Worm (Caenorhabditis elegans): ENCODE results near the gene R148.3.

Gene R148.3

DNA sequence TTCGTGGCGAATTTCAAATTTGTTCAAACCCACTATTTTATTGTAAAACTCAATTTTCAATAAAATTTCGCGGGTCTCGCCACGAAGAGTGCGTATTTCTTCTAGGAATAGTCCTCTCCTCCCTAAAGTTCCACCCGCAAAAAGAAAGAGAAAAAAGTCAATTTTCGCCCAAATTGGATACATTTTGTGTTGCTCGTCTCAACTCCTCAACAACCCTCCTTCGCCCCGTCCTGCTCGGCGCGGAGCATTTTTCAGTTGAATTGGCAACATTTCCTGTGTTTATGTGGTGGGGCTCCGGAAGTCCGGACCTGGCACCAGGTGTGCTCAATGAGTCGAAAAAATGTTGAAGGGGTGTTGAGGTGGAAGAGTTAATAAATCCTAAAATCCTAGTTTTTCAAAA, 37.0 kb upstream of the R148.3 start:
- TF ChIP-seq nhr-11 (tag; optimal IDR thresholded peaks at IDR 0.05): no peak
- TF ChIP-seq fos-1 (tag; optimal IDR thresholded peaks at IDR 0.05): no peak
- TF ChIP-seq nhr-6 (tag; optimal IDR thresholded peaks at IDR 0.05): no peak

DNA sequence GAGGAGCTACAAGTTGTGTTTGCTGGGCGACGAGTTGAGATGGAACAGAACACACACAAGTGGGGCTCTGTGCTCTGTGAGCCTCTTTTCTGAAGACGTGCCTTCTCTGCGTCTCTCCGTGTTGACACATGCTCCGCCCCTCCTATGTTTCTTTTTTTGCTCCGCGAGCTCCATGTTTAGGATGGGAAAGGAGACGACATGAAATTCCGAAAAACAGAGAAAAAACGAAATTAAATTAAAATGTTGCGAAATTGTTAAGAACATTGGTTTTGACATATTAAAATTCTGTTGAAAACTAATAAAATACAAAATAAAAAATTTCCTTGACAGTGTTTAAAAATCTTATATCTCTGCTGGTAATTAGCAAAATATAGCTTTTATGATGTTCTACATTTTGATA, 36.0 kb upstream of the R148.3 start, which contains the start of gene mec-12:
TSS of gene mec-12 (minus strand) at position 91 of the 400 bp plus-strand sequence.
- TF ChIP-seq fos-1 (tag; optimal IDR thresholded peaks at IDR 0.05) (no peak), unc-55 (GFP tag; optimal IDR thresholded peaks at IDR 0.05) (peak; percentile 15), C34F6.9 (tag; optimal IDR thresholded peaks at IDR 0.05) (peak; percentile 36), alr-1 (tag; optimal IDR thresholded peaks at IDR 0.05) (no peak), lin-39 (tag; optimal IDR thresholded peaks at IDR 0.05) (no peak), ztf-4 (tag; optimal IDR thresholded peaks at IDR 0.05) (no peak), nhr-25 (tag; optimal IDR thresholded peaks at IDR 0.05) (no peak), unc-62 (GFP tag; optimal IDR thresholded peaks at IDR 0.05) (no peak), nhr-10 (tag; optimal IDR thresholded peaks at IDR 0.05) (no peak), zag-1 (tag; optimal IDR thresholded peaks at IDR 0.05) (peak; percentile 68), gmeb-1 (tag; optimal IDR thresholded peaks at IDR 0.05) (no peak), sma-3 (GFP tag; optimal IDR thresholded peaks at IDR 0.05) (no peak), nhr-21 (tag; optimal IDR thresholded peaks at IDR 0.05) (no peak), ama-1 (optimal IDR thresholded peaks at IDR 0.05) (no peak), ztf-11 (tag; optimal IDR thresholded peaks at IDR 0.05) (no peak), sma-9 (GFP tag; optimal IDR thresholded peaks at IDR 0.05) (no peak), sma-9 (tag; optimal IDR thresholded peaks at IDR 0.05) (no peak), F13H6.1 (tag; optimal IDR thresholded peaks at IDR 0.05) (no peak), blmp-1 (tag; optimal IDR thresholded peaks at IDR 0.05; ENCODE audit: insufficient read depth) (no peak), nhr-12 (tag; optimal IDR thresholded peaks at IDR 0.05) (no peak), peb-1 (tag; optimal IDR thresholded peaks at IDR 0.05) (no peak), sem-4 (tag; optimal IDR thresholded peaks at IDR 0.05) (peak; percentile 40), lsy-2 (tag; optimal IDR thresholded peaks at IDR 0.05) (peak in 1 of 2 experiments; percentile 57), R02D3.7 (tag; optimal IDR thresholded peaks at IDR 0.05) (no peak), ceh-82 (tag; optimal IDR thresholded peaks at IDR 0.05) (no peak)

DNA sequence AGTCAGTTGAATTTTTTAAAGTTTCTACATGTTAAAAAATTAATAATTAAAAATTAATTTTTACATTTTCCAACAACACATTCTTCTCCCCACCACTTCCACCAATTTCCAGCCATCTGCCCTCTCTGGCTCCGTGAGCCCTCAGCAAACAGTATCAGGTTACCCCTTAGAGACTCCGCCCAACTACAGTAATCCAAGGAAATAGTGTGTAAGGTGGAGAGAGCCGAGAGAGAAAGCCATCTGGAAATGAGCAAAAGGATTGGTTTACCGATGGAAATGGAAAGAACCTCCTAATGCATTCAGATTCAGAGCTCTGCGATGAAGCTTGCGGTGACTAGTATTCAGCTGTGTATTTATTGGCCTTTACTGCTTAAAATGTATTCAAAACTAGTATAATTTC, 34.9 kb upstream of the R148.3 start:
- TF ChIP-seq nhr-25 (tag; optimal IDR thresholded peaks at IDR 0.05) (no peak), R02D3.7 (tag; optimal IDR thresholded peaks at IDR 0.05) (no peak), blmp-1 (tag; optimal IDR thresholded peaks at IDR 0.05; ENCODE audit: insufficient read depth) (no peak), unc-62 (GFP tag; optimal IDR thresholded peaks at IDR 0.05) (no peak), sma-9 (GFP tag; optimal IDR thresholded peaks at IDR 0.05) (no peak), sma-9 (tag; optimal IDR thresholded peaks at IDR 0.05) (no peak), ztf-4 (tag; optimal IDR thresholded peaks at IDR 0.05) (no peak)

DNA sequence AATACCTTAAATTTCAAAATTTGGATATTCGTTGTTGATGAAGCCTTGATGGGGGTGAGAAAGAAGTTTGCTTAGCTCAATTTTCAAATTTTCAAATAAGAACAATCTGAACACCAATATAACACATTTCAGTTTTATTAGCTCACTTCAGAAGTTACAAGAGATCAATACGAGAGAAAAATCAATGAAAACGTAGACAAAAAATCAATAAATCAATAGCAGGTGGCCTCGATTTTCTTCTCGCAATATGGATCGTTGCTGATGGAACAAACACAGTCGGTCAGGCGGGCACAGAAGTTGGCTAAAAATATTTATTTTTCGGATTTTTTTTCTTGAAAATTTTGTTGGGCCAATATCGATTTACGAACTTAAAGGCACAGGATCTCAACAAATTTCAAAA, 33.1 kb upstream of the R148.3 start:
- no peak for TF ChIP-seq sma-3 (GFP tag; optimal IDR thresholded peaks at IDR 0.05)

DNA sequence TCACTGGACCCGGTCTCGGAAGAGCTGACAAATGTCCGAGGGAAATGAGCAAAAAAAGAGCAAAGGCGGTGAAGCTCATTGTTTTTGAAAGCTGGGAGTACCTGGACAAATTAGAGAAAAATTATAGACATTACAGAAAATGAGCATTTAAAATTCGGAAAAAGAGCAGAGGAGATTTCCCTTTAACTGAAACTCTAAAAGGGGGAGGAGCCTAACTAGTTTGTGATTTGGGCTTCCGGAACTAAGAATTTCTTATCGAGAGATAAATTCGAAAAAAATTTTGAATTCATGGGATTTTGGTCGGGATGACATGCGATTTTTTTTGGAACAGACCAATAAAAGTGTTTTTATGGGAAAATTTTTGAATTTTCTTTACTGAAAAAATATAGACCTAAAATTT, 31.5 kb upstream of the R148.3 start, which contains the start of gene C44B11.4:
TSS of gene C44B11.4 (minus strand) at position 101 of the 400 bp plus-strand sequence.
- no peak for TF ChIP-seq nhr-10 (tag; optimal IDR thresholded peaks at IDR 0.05)
- no peak for TF ChIP-seq lsy-2 (tag; optimal IDR thresholded peaks at IDR 0.05)
- no peak for TF ChIP-seq snpc-4 (tag; optimal IDR thresholded peaks at IDR 0.05)
- no peak for TF ChIP-seq sma-9 (GFP tag; optimal IDR thresholded peaks at IDR 0.05)
- TF ChIP-seq sma-9 (tag; optimal IDR thresholded peaks at IDR 0.05): no peak
- no peak for TF ChIP-seq nhr-11 (tag; optimal IDR thresholded peaks at IDR 0.05)
- no peak for TF ChIP-seq nhr-25 (tag; optimal IDR thresholded peaks at IDR 0.05)
- no peak for TF ChIP-seq nhr-21 (tag; optimal IDR thresholded peaks at IDR 0.05)
- no peak for TF ChIP-seq nhr-23 (tag; optimal IDR thresholded peaks at IDR 0.05)
- TF ChIP-seq crh-2 (tag; optimal IDR thresholded peaks at IDR 0.05): no peak
- no peak for TF ChIP-seq lin-39 (tag; optimal IDR thresholded peaks at IDR 0.05)
- no peak for TF ChIP-seq mbf-1 (tag; optimal IDR thresholded peaks at IDR 0.05)
- TF ChIP-seq ama-1 (optimal IDR thresholded peaks at IDR 0.05): no peak
- TF ChIP-seq C34F6.9 (tag; optimal IDR thresholded peaks at IDR 0.05): no peak

DNA sequence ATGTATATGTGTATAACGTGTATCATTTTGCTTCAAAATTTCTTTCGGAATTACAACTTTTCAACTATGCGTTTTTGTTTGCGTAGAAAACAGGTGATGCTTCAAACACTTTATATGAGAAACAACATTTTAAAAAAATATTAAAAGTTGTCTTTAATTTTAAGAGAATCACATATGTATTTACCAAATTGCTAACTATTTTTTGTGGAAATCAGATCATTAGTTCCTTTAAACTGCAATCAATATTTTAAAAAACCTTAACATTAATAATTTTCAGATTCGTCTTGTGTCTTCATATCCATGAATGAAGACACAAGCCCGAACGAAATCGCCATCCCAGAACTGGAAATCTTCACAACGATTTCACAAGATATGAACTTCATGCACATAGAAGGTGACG, 22.3 kb upstream of the R148.3 start, which contains the start of gene C44B11.6:
TSS of gene C44B11.6 (plus strand) at position 301 of the 400 bp plus-strand sequence.
- no peak for TF ChIP-seq peb-1 (tag; optimal IDR thresholded peaks at IDR 0.05)
- no peak for TF ChIP-seq egl-27 (tag; optimal IDR thresholded peaks at IDR 0.05)
- TF ChIP-seq nhr-237 (tag; optimal IDR thresholded peaks at IDR 0.05): no peak
- no peak for TF ChIP-seq ceh-16 (tag; optimal IDR thresholded peaks at IDR 0.05)
- no peak for TF ChIP-seq nhr-25 (tag; optimal IDR thresholded peaks at IDR 0.05)
- no peak for TF ChIP-seq dmd-4 (tag; optimal IDR thresholded peaks at IDR 0.05)

All from whole organism, L2 larva.